Worm (Caenorhabditis elegans): ENCODE data around the gene irld-14.

DNA sequence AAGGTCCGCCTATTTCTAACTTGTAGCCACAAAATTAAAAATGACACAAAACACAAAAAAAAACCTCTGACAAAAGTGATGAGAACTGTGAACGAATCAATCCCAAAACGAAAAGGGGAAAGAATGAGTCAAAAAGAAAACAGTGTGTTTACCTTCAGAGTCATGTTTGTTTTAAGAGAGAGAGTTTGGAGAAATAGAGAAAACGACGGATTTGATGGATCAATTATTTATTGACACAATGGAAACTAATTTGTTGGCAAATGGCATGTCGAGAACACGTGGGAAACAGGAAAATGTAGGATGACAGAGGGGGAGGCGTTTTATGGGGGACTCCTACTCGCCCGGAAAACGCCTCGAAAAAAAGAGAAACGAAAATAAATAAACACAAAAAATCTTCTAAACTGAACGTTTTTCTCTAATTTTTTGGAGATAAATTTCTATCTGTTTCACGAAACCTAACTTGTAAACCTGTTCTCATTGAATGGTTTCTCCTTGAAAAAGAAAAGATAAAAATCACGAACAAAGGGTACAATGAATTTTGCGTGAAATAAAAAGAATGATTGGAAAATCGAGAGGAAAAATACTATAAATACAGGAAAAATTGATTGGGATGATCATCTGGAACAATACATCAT lies 20.6 kb downstream of the irld-14 start:
- no peak for TF ChIP-seq tab-1 (GFP tag; IDR thresholded peaks at IDR 0.05)
- TF ChIP-seq med-1 (GFP tag; optimal IDR thresholded peaks at IDR 0.05; ENCODE audit: insufficient read depth) = no peak
- no peak for TF ChIP-seq ref-1 (GFP tag; conservative IDR thresholded peaks at IDR 0.05)
- TF ChIP-seq flt-1 (GFP tag; IDR thresholded peaks at IDR 0.05) = no peak

Data from whole organism, midembryonic.